Fruit fly (Drosophila melanogaster): Measurements from ENCODE around the gene scaf6.

- TF ChIP-seq pan (optimal IDR thresholded peaks at IDR 0.05), result no peak
- TF ChIP-seq usp (GFP tag; optimal IDR thresholded peaks at IDR 0.05), result no peak
- TF ChIP-seq CG8478 (optimal IDR thresholded peaks at IDR 0.05), result no peak
These were observed 8.5 kb upstream of the scaf6 start for dm6 chr3L:17050661-17051452.
